Fruit fly (Drosophila melanogaster) S2 (cell line): ENCODE data around the gene plh.

Source experiments
- CG8478 ChIP-seq: fragments of >200 bp; optimal IDR thresholded peaks from 2 replicates; lab custom pipeline; 2018
- CTCF ChIP-seq, 2 experiments: fragments of >200 bp; optimal IDR thresholded peaks; 2 replicates each; lab custom pipeline; 2018

DNA sequence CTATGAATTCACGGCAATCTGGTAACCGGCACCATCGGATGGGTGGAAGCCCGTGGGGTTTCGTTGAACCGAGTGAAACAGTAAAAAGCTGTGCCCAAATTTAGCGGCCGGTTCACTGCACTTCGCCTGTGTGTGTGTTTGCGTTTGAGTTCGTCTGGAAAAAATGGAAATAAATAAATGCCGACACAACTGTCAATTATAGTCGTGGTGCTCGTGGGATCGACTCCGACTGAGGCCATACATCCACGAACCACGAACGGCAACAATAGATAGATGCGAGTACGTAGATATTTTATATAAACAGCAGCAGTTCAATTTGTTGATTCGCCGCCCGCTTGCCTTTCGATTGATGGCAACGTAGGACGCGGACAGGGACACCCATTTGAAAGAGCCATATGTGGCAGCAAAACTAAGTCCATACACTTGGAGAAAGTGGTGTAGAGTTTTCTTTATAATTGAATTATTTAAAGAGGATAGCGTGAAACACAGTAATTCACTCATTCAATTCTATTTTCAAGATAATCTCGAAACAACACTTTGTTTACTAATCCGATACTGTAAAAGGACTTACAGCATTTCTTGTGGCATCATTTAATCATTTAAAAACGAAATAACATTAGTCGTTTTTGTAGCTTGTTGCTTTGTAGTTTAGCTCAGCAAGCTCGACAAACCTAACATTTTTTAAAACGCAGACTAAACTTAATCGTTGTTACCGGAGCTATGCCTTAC lies 15.1 kb downstream of the plh start:
- TF ChIP-seq CG8478 (lab: Kevin White, UChicago) (no peak), CTCF (optimal IDR thresholded peaks at IDR 0.05; lab: Kevin White, UChicago) (no peak)
